Fruit fly (Drosophila melanogaster) whole organism, embryonic: ENCODE data around the gene Cep290.

Source experiments
- Abd-B ChIP-seq: fragments of 200-800 bp; sonication (Bioruptor generic); optimal IDR thresholded peaks from 2 replicates; lab custom pipeline; 2018; ENCODE audit warnings: missing biosample characterization, mild to moderate bottlenecking, missing genetic modification characterization, moderate library complexity
- Atf-2 ChIP-seq: fragments of 200-800 bp; sonication (Bioruptor generic); optimal IDR thresholded peaks from 2 replicates; lab custom pipeline; 2016; ENCODE audit warnings: missing biosample characterization, missing genetic modification characterization
- B-H1 ChIP-seq: fragments of 200-800 bp; sonication (Bioruptor generic); IDR thresholded peaks from 3 replicates; pipeline ENCODE4 v1.3.6; 2022; ENCODE audit warnings: missing biosample characterization, missing genetic modification characterization
- B-H2 ChIP-seq: fragments of 200-800 bp; sonication (Bioruptor generic); optimal IDR thresholded peaks from 2 replicates; lab custom pipeline; 2018; ENCODE audit warnings: missing biosample characterization, mild to moderate bottlenecking, missing genetic modification characterization
- Blimp-1 ChIP-seq: fragments of 200-800 bp; sonication (Bioruptor generic); optimal IDR thresholded peaks from 3 replicates; lab custom pipeline; 2018; ENCODE audit warnings: missing biosample characterization, missing genetic modification characterization, mild to moderate bottlenecking, moderate library complexity, missing genetic modification reagents
- CG10274 ChIP-seq: fragments of 200-800 bp; sonication (Bioruptor generic); optimal IDR thresholded peaks from 3 replicates; lab custom pipeline; 2017; ENCODE audit warnings: missing biosample characterization, mild to moderate bottlenecking, missing genetic modification characterization
- CG11085 ChIP-seq: fragments of 200-800 bp; sonication (Bioruptor generic); IDR thresholded peaks from 2 replicates; pipeline ENCODE4 v1.3.6; 2022; ENCODE audit warnings: missing biosample characterization, missing genetic modification characterization
- CG12744 ChIP-seq: fragments of 200-800 bp; sonication (Bioruptor generic); optimal IDR thresholded peaks from 2 replicates; lab custom pipeline; 2016; ENCODE audit warnings: missing biosample characterization, missing genetic modification characterization
- CG13624 ChIP-seq: fragments of 200-800 bp; sonication (Bioruptor generic); optimal IDR thresholded peaks from 2 replicates; lab custom pipeline; 2016; ENCODE audit warnings: missing biosample characterization, missing genetic modification characterization
- CG17568 ChIP-seq: fragments of 200-800 bp; sonication (Bioruptor generic); optimal IDR thresholded peaks from 2 replicates; lab custom pipeline; 2018; ENCODE audit warnings: missing biosample characterization, mild to moderate bottlenecking, missing genetic modification characterization, moderate library complexity
- CG17912 ChIP-seq: fragments of 200-800 bp; sonication (Bioruptor generic); optimal IDR thresholded peaks from 2 replicates; lab custom pipeline; 2018; ENCODE audit warnings: missing biosample characterization, mild to moderate bottlenecking, missing genetic modification characterization
- CG18011 ChIP-seq: fragments of 200-800 bp; sonication (Bioruptor generic); optimal IDR thresholded peaks from 2 replicates; lab custom pipeline; 2017; ENCODE audit warnings: missing biosample characterization, missing genetic modification characterization, mild to moderate bottlenecking, moderate library complexity, missing genotype
- CG2199 ChIP-seq: fragments of 200-800 bp; sonication (Bioruptor generic); IDR thresholded peaks from 3 replicates; pipeline ENCODE4 v1.3.6; 2022; ENCODE audit warnings: missing biosample characterization, missing genetic modification characterization
- CG32532 ChIP-seq: fragments of 200-800 bp; sonication (Bioruptor generic); IDR thresholded peaks from 2 replicates; pipeline ENCODE4 v1.3.6; 2022; ENCODE audit warnings: missing biosample characterization, missing genetic modification characterization
- CG4328 ChIP-seq: fragments of 200-800 bp; sonication (Bioruptor generic); optimal IDR thresholded peaks from 3 replicates; lab custom pipeline; 2017; ENCODE audit warnings: missing biosample characterization, missing genetic modification reagents, missing genetic modification characterization
- CG4404 ChIP-seq: fragments of 200-800 bp; sonication (Bioruptor generic); IDR thresholded peaks from 2 replicates; pipeline ENCODE4 v1.3.6; 2022; ENCODE audit warnings: missing biosample characterization, missing genetic modification characterization
- CG4854 ChIP-seq: fragments of 200-800 bp; sonication (Bioruptor generic); optimal IDR thresholded peaks from 2 replicates; lab custom pipeline; 2016; ENCODE audit warnings: missing biosample characterization, missing genetic modification characterization, inconsistent platforms
- CG7987 ChIP-seq: fragments of 200-800 bp; sonication (Bioruptor generic); optimal IDR thresholded peaks from 2 replicates; lab custom pipeline; 2018; ENCODE audit warnings: missing biosample characterization, mild to moderate bottlenecking, missing genetic modification characterization, moderate library complexity
- CHES-1-like ChIP-seq: fragments of 200-800 bp; sonication (Bioruptor generic); optimal IDR thresholded peaks from 2 replicates; lab custom pipeline; 2016; ENCODE audit warnings: missing biosample characterization, missing genetic modification characterization
- Dip2 ChIP-seq: fragments of 200-800 bp; sonication (Bioruptor generic); IDR thresholded peaks from 2 replicates; pipeline ENCODE4 v1.3.6; 2022; ENCODE audit warnings: missing biosample characterization, missing genetic modification characterization
- Ets65A ChIP-seq: fragments of 200-800 bp; sonication (Bioruptor generic); peaks from one replicate; lab custom pipeline; 2016; ENCODE audit warnings: missing biosample characterization, missing genetic modification characterization
- Gug ChIP-seq: fragments of 200-800 bp; sonication (Bioruptor generic); IDR thresholded peaks from 4 replicates; pipeline ENCODE4 v1.3.6; 2022; ENCODE audit warnings: missing biosample characterization, missing genetic modification characterization
- HLHmδ ChIP-seq: fragments of 200-800 bp; sonication (Bioruptor generic); optimal IDR thresholded peaks from 2 replicates; lab custom pipeline; 2018; ENCODE audit warnings: missing biosample characterization, mild to moderate bottlenecking, missing genetic modification characterization, moderate library complexity
- HmgD ChIP-seq: fragments of 200-800 bp; sonication (Bioruptor generic); optimal IDR thresholded peaks from 3 replicates; lab custom pipeline; 2016; ENCODE audit warnings: missing biosample characterization, missing genetic modification characterization
- Lpt ChIP-seq: fragments of >200 bp; optimal IDR thresholded peaks from 2 replicates; lab custom pipeline; 2018; ENCODE audit warnings: missing biosample characterization, missing genetic modification characterization
- MBD-R2 ChIP-seq: fragments of 200-800 bp; sonication (Bioruptor generic); IDR thresholded peaks from 2 replicates; pipeline ENCODE4 v1.3.6; 2022; ENCODE audit warnings: missing biosample characterization, missing genetic modification characterization
- NfI ChIP-seq: fragments of 200-800 bp; sonication (Bioruptor generic); optimal IDR thresholded peaks from 3 replicates; lab custom pipeline; 2018; ENCODE audit warnings: missing biosample characterization, mild to moderate bottlenecking, missing genetic modification characterization, moderate library complexity
- Sry-β ChIP-seq: fragments of 200-800 bp; sonication (Bioruptor generic); optimal IDR thresholded peaks from 2 replicates; lab custom pipeline; 2018; ENCODE audit warnings: missing biosample characterization, mild to moderate bottlenecking, missing genetic modification characterization, moderate library complexity
- Vsx1 ChIP-seq: fragments of 200-800 bp; sonication (Bioruptor generic); optimal IDR thresholded peaks from 2 replicates; lab custom pipeline; 2017; ENCODE audit warnings: missing biosample characterization, mild to moderate bottlenecking, missing genetic modification characterization, missing genetic modification reagents
- ab ChIP-seq: fragments of 200-800 bp; sonication (Bioruptor generic); optimal IDR thresholded peaks from 2 replicates; lab custom pipeline; 2016; ENCODE audit warnings: missing biosample characterization, missing genetic modification characterization
- ap ChIP-seq: fragments of 200-800 bp; sonication (Bioruptor generic); IDR thresholded peaks from 2 replicates; pipeline ENCODE4 v1.3.6; 2022; ENCODE audit warnings: missing biosample characterization, missing genetic modification characterization
- bab2 ChIP-seq: fragments of 200-800 bp; sonication (Bioruptor generic); optimal IDR thresholded peaks from 2 replicates; lab custom pipeline; 2016; ENCODE audit warnings: missing biosample characterization, missing genetic modification characterization
- bowl ChIP-seq: fragments of 200-800 bp; sonication (Bioruptor generic); IDR thresholded peaks from 2 replicates; pipeline ENCODE4 v1.3.6; 2022; ENCODE audit warnings: missing biosample characterization, missing genetic modification characterization
- crc ChIP-seq: fragments of 200-800 bp; sonication (Bioruptor generic); optimal IDR thresholded peaks from 2 replicates; lab custom pipeline; 2016; ENCODE audit warnings: missing biosample characterization, missing genetic modification characterization
- crol ChIP-seq: fragments of 200-800 bp; sonication (Bioruptor generic); IDR thresholded peaks from 2 replicates; pipeline ENCODE4 v1.3.6; 2022; ENCODE audit warnings: missing biosample characterization, missing genetic modification characterization
- dan ChIP-seq: fragments of 200-800 bp; sonication (Bioruptor generic); IDR thresholded peaks from 2 replicates; pipeline ENCODE4 v1.3.6; 2022; ENCODE audit warnings: missing biosample characterization, missing genetic modification characterization
- ewg ChIP-seq: fragments of 200-800 bp; sonication (Bioruptor generic); optimal IDR thresholded peaks from 3 replicates; lab custom pipeline; 2017; ENCODE audit warnings: mild to moderate bottlenecking, missing biosample characterization, missing genetic modification reagents, missing genetic modification characterization
- eyg ChIP-seq: fragments of 200-800 bp; sonication (Bioruptor generic); optimal IDR thresholded peaks from 3 replicates; lab custom pipeline; 2016; ENCODE audit warnings: missing biosample characterization, missing genetic modification characterization
- ftz-f1 ChIP-seq: fragments of 200-800 bp; sonication (Bioruptor generic); optimal IDR thresholded peaks from 2 replicates; lab custom pipeline; 2016; ENCODE audit warnings: missing biosample characterization, missing genetic modification characterization
- her ChIP-seq: fragments of 200-800 bp; sonication (Bioruptor generic); optimal IDR thresholded peaks from 2 replicates; lab custom pipeline; 2016; ENCODE audit warnings: missing biosample characterization, missing genetic modification characterization
- ind ChIP-seq: fragments of 200-800 bp; sonication (Bioruptor generic); optimal IDR thresholded peaks from 3 replicates; lab custom pipeline; 2016; ENCODE audit warnings: missing biosample characterization, missing genetic modification characterization
- kah ChIP-seq: fragments of 200-800 bp; sonication (Bioruptor generic); optimal IDR thresholded peaks from 2 replicates; lab custom pipeline; 2018; ENCODE audit warnings: missing biosample characterization, mild to moderate bottlenecking, missing genetic modification characterization
- ken ChIP-seq: fragments of 200-800 bp; sonication (Bioruptor generic); IDR thresholded peaks from 3 replicates; pipeline ENCODE4 v1.3.6; 2022; ENCODE audit warnings: missing biosample characterization, missing genetic modification characterization
- odd ChIP-seq: fragments of 200-800 bp; sonication (Bioruptor generic); optimal IDR thresholded peaks from 2 replicates; lab custom pipeline; 2017; ENCODE audit warnings: missing biosample characterization, mild to moderate bottlenecking, missing genetic modification characterization
- pan ChIP-seq, 4 experiments: fragments of >200 bp in 3 of 4; fragments of 200-800 bp in 1 of 4; sonication (Bioruptor generic) in 1 of 4; optimal IDR thresholded peaks in 3 of 4; IDR thresholded peaks in 1 of 4; 2 replicates each; pipeline versions ENCODE4 v1.3.6 to Lab custom; 2017 to 2022; ENCODE audit warnings: missing biosample characterization in 2 of 4, missing genetic modification characterization in 2 of 4, mixed read lengths in 1 of 4
- pzg ChIP-seq: fragments of 200-800 bp; sonication (Bioruptor generic); optimal IDR thresholded peaks from 3 replicates; lab custom pipeline; 2018; ENCODE audit warnings: missing biosample characterization, mild to moderate bottlenecking, missing genetic modification characterization, moderate library complexity
- ranshi ChIP-seq: fragments of 200-800 bp; sonication (Bioruptor generic); IDR thresholded peaks from 2 replicates; pipeline ENCODE4 v1.3.6; 2022; ENCODE audit warnings: missing biosample characterization, missing genetic modification characterization
- so ChIP-seq: fragments of 200-800 bp; sonication (Bioruptor generic); IDR thresholded peaks from 3 replicates; pipeline ENCODE4 v1.3.6; 2022; ENCODE audit warnings: missing biosample characterization, missing genetic modification characterization
- sr ChIP-seq: fragments of 200-800 bp; sonication (Bioruptor generic); IDR thresholded peaks from 3 replicates; pipeline ENCODE4 v1.3.6; 2022; ENCODE audit warnings: missing biosample characterization, missing genetic modification characterization
- z ChIP-seq: fragments of 200-800 bp; sonication (Bioruptor generic); IDR thresholded peaks from 3 replicates; pipeline ENCODE4 v1.3.6; 2022; ENCODE audit warnings: missing biosample characterization, missing genetic modification characterization

Gene Cep290

DNA sequence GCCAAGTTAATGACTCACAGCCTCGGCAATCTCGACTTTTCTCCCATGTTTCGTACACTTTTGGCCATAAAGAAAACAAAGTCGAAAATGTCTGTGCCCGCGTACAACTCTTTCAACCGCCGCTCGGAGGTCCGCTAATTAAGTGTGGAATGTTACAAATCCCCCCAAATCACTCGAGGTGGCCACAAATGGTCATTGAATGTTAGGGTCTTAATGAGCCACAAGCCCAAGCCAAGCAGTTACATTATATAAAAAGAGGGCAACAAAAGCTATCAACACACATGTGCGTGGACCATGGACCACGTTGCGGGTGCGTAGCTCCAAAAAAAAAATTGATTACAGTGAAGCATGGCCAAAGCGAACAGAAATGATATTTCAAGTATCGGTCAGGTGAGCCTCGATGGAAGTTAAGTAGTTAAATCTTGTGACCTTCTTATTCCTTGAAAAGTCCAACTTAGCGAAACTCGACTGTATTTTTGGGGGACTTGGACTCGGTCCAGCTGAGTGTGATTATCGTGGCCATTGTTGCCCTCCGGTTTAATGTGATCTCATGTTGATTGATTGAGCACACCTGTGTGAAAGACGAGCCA is 24.3 kb upstream of the Cep290 start (continued):
- TF ChIP-seq kah (GFP tag; lab: Kevin White, UChicago): peak; percentile 76
- TF ChIP-seq bab2 (GFP tag; lab: Kevin White, UChicago): peak; percentile 86
- peak; percentile 77 for TF ChIP-seq CG17568
- TF ChIP-seq ap: peak; percentile 92
- peak; percentile 82 for TF ChIP-seq Blimp-1 (GFP tag; lab: Kevin White, UChicago)
- peak; percentile 94 for TF ChIP-seq so (GFP tag; lab: Robert Waterston, UW)
- TF ChIP-seq MBD-R2: peak; percentile 71
- peak; percentile 85 for TF ChIP-seq sr (GFP tag; lab: Robert Waterston, UW)
- TF ChIP-seq CHES-1-like (GFP tag; lab: Kevin White, UChicago): peak; percentile 83
- peak; percentile 30 for TF ChIP-seq HmgD (GFP tag; lab: Kevin White, UChicago)
- peak; percentile 90 for TF ChIP-seq her (GFP tag; lab: Kevin White, UChicago)
- peak; percentile 89 for TF ChIP-seq bowl (GFP tag; lab: Robert Waterston, UW)
- peak; percentile 68 for TF ChIP-seq CG4328 (GFP tag; lab: Kevin White, UChicago)
- TF ChIP-seq z (GFP tag; lab: Robert Waterston, UW): peak; percentile 69; the same call in 2 of the 3 replicates
- TF ChIP-seq CG12744 (GFP tag; lab: Kevin White, UChicago): peak; percentile 74
- no peak for TF ChIP-seq HLHmδ (GFP tag; lab: Kevin White, UChicago)
- TF ChIP-seq CG4854: peak; percentile 75
- peak; percentile 95 for TF ChIP-seq CG32532
- TF ChIP-seq Dip2: peak; percentile 53; the same call in 1 of the 2 replicates
- TF ChIP-seq CG2199: peak; percentile 94
- TF ChIP-seq pan (optimal IDR thresholded peaks at IDR 0.05; lab: Kevin White, UChicago): no peak
- peak in 1 of 2 experiments; percentile 95 for TF ChIP-seq pan (GFP tag; optimal IDR thresholded peaks at IDR 0.05 in 1 of 2, IDR thresholded peaks at IDR 0.05 in 1 of 2)
- TF ChIP-seq CG10274: peak; percentile 68
- peak; percentile 81 for TF ChIP-seq Abd-B (GFP tag; lab: Kevin White, UChicago)
- TF ChIP-seq CG7987 (GFP tag; lab: Kevin White, UChicago): peak; percentile 38
- peak; percentile 92 for TF ChIP-seq B-H1 (GFP tag; lab: Robert Waterston, UW)
- TF ChIP-seq ranshi: peak; percentile 94
- TF ChIP-seq Vsx1 (GFP tag; lab: Kevin White, UChicago): peak; percentile 65
- TF ChIP-seq ind (GFP tag; lab: Kevin White, UChicago): peak; percentile 92
- TF ChIP-seq Lpt (GFP tag; lab: Kevin White, UChicago): no peak
- TF ChIP-seq pzg (GFP tag; lab: Kevin White, UChicago): no peak
- TF ChIP-seq CG11085: peak; percentile 83
- TF ChIP-seq CG17912 (GFP tag; lab: Kevin White, UChicago): peak; percentile 67
- TF ChIP-seq Gug (GFP tag; lab: Robert Waterston, UW): peak; percentile 94
- TF ChIP-seq CG13624: peak; percentile 86
- TF ChIP-seq ewg (GFP tag; lab: Kevin White, UChicago): peak; percentile 78
- TF ChIP-seq eyg (GFP tag; lab: Kevin White, UChicago): peak; percentile 84
- peak; percentile 91 for TF ChIP-seq ab (GFP tag; lab: Kevin White, UChicago)
- peak; percentile 77 for TF ChIP-seq ftz-f1 (GFP tag; lab: Kevin White, UChicago)
- peak; percentile 85 for TF ChIP-seq Atf-2 (GFP tag; lab: Kevin White, UChicago)
- peak; percentile 66 for TF ChIP-seq CG4404 (GFP tag; lab: Robert Waterston, UW)
- peak; percentile 97 for TF ChIP-seq ken (GFP tag; lab: Robert Waterston, UW)
- TF ChIP-seq crol: peak; percentile 35; the same call in 1 of the 2 replicates
- peak; percentile 66 for TF ChIP-seq CG18011
- peak; percentile 64 for TF ChIP-seq B-H2 (GFP tag; lab: Kevin White, UChicago)
- peak; percentile 97 for TF ChIP-seq Ets65A (GFP tag; lab: Kevin White, UChicago)
- TF ChIP-seq Sry-β (GFP tag; lab: Kevin White, UChicago): peak; percentile 14
- peak; percentile 86 for TF ChIP-seq NfI (GFP tag; lab: Kevin White, UChicago)
- TF ChIP-seq odd (GFP tag; lab: Kevin White, UChicago): peak; percentile 72
- peak; percentile 53; the same call in 1 of the 2 replicates for TF ChIP-seq dan (GFP tag; lab: Robert Waterston, UW)
- peak; percentile 78 for TF ChIP-seq crc (GFP tag; lab: Kevin White, UChicago)
